Fruit fly (Drosophila melanogaster): ENCODE data around the gene Cyp4g1.

- TF ChIP-seq cad (GFP tag; optimal IDR thresholded peaks at IDR 0.05) (no peak), dmrt11E (tag; optimal IDR thresholded peaks at IDR 0.05) (no peak), tll (GFP tag; optimal IDR thresholded peaks at IDR 0.05) (no peak), sc (optimal IDR thresholded peaks at IDR 0.05) (no peak), sc (GFP tag; optimal IDR thresholded peaks at IDR 0.05) (no peak), Blimp-1 (GFP tag; optimal IDR thresholded peaks at IDR 0.05) (no peak), Dll (GFP tag; IDR thresholded peaks at IDR 0.05; ENCODE audit: partially characterized antibody) (no peak), bigmax (GFP tag; optimal IDR thresholded peaks at IDR 0.05) (no peak), mirr (GFP tag; optimal IDR thresholded peaks at IDR 0.05) (no peak), CG4424 (GFP tag; optimal IDR thresholded peaks at IDR 0.05) (no peak), cato (GFP tag; optimal IDR thresholded peaks at IDR 0.05; ENCODE audit: borderline replicate concordance) (no peak), CG6765 (GFP tag; optimal IDR thresholded peaks at IDR 0.05) (no peak), ems (GFP tag; optimal IDR thresholded peaks at IDR 0.05) (no peak)
Measured at dm6 chrX:478766-479165, 9.6 kb upstream of the Cyp4g1 start, which contains the start of gene CG32817.
